Worm (Caenorhabditis elegans) whole organism, L3 larva: ENCODE measurements around the gene mel-32.

Experiments
- R02D3.7 ChIP-seq: fragments of 150-350 bp; optimal IDR thresholded peaks from 2 replicates; lab custom pipeline; 2014; ENCODE audit warnings: missing biosample characterization, missing genetic modification characterization
- ZK546.5 ChIP-seq: sonication (generic microtip); optimal IDR thresholded peaks from 2 replicates; lab custom pipeline; 2017; ENCODE audit warnings: missing biosample characterization, missing genetic modification characterization
- aly-2 ChIP-seq: fragments of 150-350 bp; optimal IDR thresholded peaks from 2 replicates; lab custom pipeline; 2014; ENCODE audit warnings: missing biosample characterization, missing genetic modification characterization
- ama-1 ChIP-seq: fragments of 150-350 bp; optimal IDR thresholded peaks from 2 replicates; lab custom pipeline; 2018
- ceh-16 ChIP-seq: sonication (generic microtip); optimal IDR thresholded peaks from 2 replicates; lab custom pipeline; 2017; ENCODE audit warnings: missing biosample characterization, missing genetic modification characterization
- ceh-28 ChIP-seq: fragments of 150-350 bp; optimal IDR thresholded peaks from 2 replicates; lab custom pipeline; 2014; ENCODE audit warnings: missing biosample characterization, missing genetic modification reagents, missing genetic modification characterization
- ceh-82 ChIP-seq: fragments of 150-350 bp; optimal IDR thresholded peaks from 2 replicates; lab custom pipeline; 2014; ENCODE audit warnings: missing biosample characterization, missing genetic modification characterization
- ceh-9 ChIP-seq: sonication (generic microtip); optimal IDR thresholded peaks from 2 replicates; lab custom pipeline; 2018; ENCODE audit warnings: missing biosample characterization, missing genetic modification characterization
- daf-12 ChIP-seq: fragments of 150-350 bp; optimal IDR thresholded peaks from 2 replicates; lab custom pipeline; 2014; ENCODE audit warnings: missing biosample characterization, missing genetic modification reagents, missing genetic modification characterization
- egl-27 ChIP-seq: sonication (generic microtip); optimal IDR thresholded peaks from 4 replicates; lab custom pipeline; 2017; ENCODE audit warnings: missing biosample characterization, missing genetic modification reagents, missing genetic modification characterization
- egl-5 ChIP-seq: fragments of 150-350 bp; optimal IDR thresholded peaks from 2 replicates; lab custom pipeline; 2017; ENCODE audit warnings: missing biosample characterization, missing genetic modification reagents, missing genetic modification characterization, inconsistent platforms
- elt-1 ChIP-seq: fragments of 150-350 bp; optimal IDR thresholded peaks from 2 replicates; lab custom pipeline; 2014; ENCODE audit warnings: missing biosample characterization, missing genetic modification characterization
- elt-2 ChIP-seq: sonication (generic microtip); optimal IDR thresholded peaks from 2 replicates; lab custom pipeline; 2016; ENCODE audit warnings: missing genetic modification reagents, mild to moderate bottlenecking, missing genetic modification characterization, missing compliant biosample characterization
- elt-3 ChIP-seq, 3 experiments: fragments of 150-350 bp in 1 of 3; sonication (generic microtip) in 2 of 3; optimal IDR thresholded peaks; 2 replicates in 2 of 3; 4 replicates in 1 of 3; lab custom pipeline; 2014 to 2017; ENCODE audit warnings: missing biosample characterization in 3 of 3, missing genetic modification characterization in 3 of 3
- eor-1 ChIP-seq, 2 experiments: fragments of 150-350 bp; optimal IDR thresholded peaks; 2 replicates each; lab custom pipeline; 2014 to 2018; ENCODE audit warnings: missing biosample characterization in 2 of 2, missing genetic modification characterization in 2 of 2
- fkh-10 ChIP-seq: sonication (generic microtip); optimal IDR thresholded peaks from 2 replicates; lab custom pipeline; 2017; ENCODE audit warnings: missing biosample characterization, missing genetic modification reagents, missing genetic modification characterization
- fkh-2 ChIP-seq: fragments of 150-350 bp; optimal IDR thresholded peaks from 2 replicates; lab custom pipeline; 2014; ENCODE audit warnings: missing biosample characterization, missing genetic modification reagents, missing genetic modification characterization
- fos-1 ChIP-seq: fragments of 150-350 bp; optimal IDR thresholded peaks from 2 replicates; lab custom pipeline; 2014; ENCODE audit warnings: missing biosample characterization, missing genetic modification characterization
- hmg-11 ChIP-seq: sonication (generic microtip); optimal IDR thresholded peaks from 2 replicates; lab custom pipeline; 2016; ENCODE audit warnings: missing genetic modification characterization, missing compliant biosample characterization
- jun-1 ChIP-seq: fragments of 150-350 bp; optimal IDR thresholded peaks from 2 replicates; lab custom pipeline; 2014; ENCODE audit warnings: missing biosample characterization, missing genetic modification reagents, missing genetic modification characterization
- lin-15B ChIP-seq: fragments of 150-350 bp; optimal IDR thresholded peaks from 2 replicates; lab custom pipeline; 2014; ENCODE audit warnings: missing biosample characterization, missing genetic modification characterization
- lin-39 ChIP-seq: fragments of 150-350 bp; optimal IDR thresholded peaks from 2 replicates; lab custom pipeline; 2018; ENCODE audit warnings: missing biosample characterization, missing genetic modification reagents, missing genetic modification characterization
- lsy-12 ChIP-seq: sonication (generic microtip); optimal IDR thresholded peaks from 2 replicates; lab custom pipeline; 2016; ENCODE audit warnings: mild to moderate bottlenecking, missing genetic modification characterization, missing compliant biosample characterization
- mdl-1 ChIP-seq: fragments of 150-350 bp; optimal IDR thresholded peaks from 2 replicates; lab custom pipeline; 2014; ENCODE audit warnings: missing biosample characterization, missing genetic modification characterization
- mml-1 ChIP-seq: fragments of 150-350 bp; sonication (generic microtip); optimal IDR thresholded peaks from 3 replicates; lab custom pipeline; 2014; ENCODE audit warnings: missing biosample characterization, missing genetic modification characterization
- nfya-1 ChIP-seq: sonication (generic microtip); optimal IDR thresholded peaks from 2 replicates; lab custom pipeline; 2017; ENCODE audit warnings: missing genetic modification characterization, mild to moderate bottlenecking, missing compliant biosample characterization, antibody characterized with exemption, moderate library complexity; ENCODE audit not compliant: insufficient read depth
- nhr-11 ChIP-seq: fragments of 150-350 bp; optimal IDR thresholded peaks from 2 replicates; lab custom pipeline; 2014; ENCODE audit warnings: missing biosample characterization, missing genetic modification characterization
- nhr-12 ChIP-seq: fragments of 150-350 bp; optimal IDR thresholded peaks from 2 replicates; lab custom pipeline; 2014; ENCODE audit warnings: missing biosample characterization, missing genetic modification characterization
- nhr-23 ChIP-seq: fragments of 150-350 bp; optimal IDR thresholded peaks from 2 replicates; lab custom pipeline; 2014; ENCODE audit warnings: missing biosample characterization, missing genetic modification reagents, missing genetic modification characterization
- nhr-237 ChIP-seq: fragments of 150-350 bp; optimal IDR thresholded peaks from 2 replicates; lab custom pipeline; 2014; ENCODE audit warnings: missing biosample characterization, missing genetic modification characterization
- nhr-25 ChIP-seq: sonication (generic microtip); optimal IDR thresholded peaks from 2 replicates; lab custom pipeline; 2017; ENCODE audit warnings: missing biosample characterization, missing genetic modification characterization
- nhr-28 ChIP-seq: fragments of 150-350 bp; optimal IDR thresholded peaks from 2 replicates; lab custom pipeline; 2014; ENCODE audit warnings: missing biosample characterization, missing genetic modification characterization
- nhr-43 ChIP-seq: sonication (generic microtip); optimal IDR thresholded peaks from 2 replicates; lab custom pipeline; 2016; ENCODE audit warnings: mild to moderate bottlenecking, missing genetic modification characterization, missing compliant biosample characterization; ENCODE audit not compliant: poor library complexity, severe bottlenecking
- nhr-67 ChIP-seq: fragments of 150-350 bp; optimal IDR thresholded peaks from 2 replicates; lab custom pipeline; 2014; ENCODE audit warnings: missing biosample characterization, missing genetic modification characterization
- nhr-76 ChIP-seq: fragments of 150-350 bp; sonication (generic microtip); optimal IDR thresholded peaks from 5 replicates; lab custom pipeline; 2014; ENCODE audit warnings: missing biosample characterization, missing genetic modification characterization
- nhr-77 ChIP-seq: fragments of 150-350 bp; optimal IDR thresholded peaks from 2 replicates; lab custom pipeline; 2014; ENCODE audit warnings: missing biosample characterization, missing genetic modification characterization
- pha-4 ChIP-seq: fragments of 150-350 bp; optimal IDR thresholded peaks from 2 replicates; lab custom pipeline; 2014; ENCODE audit warnings: missing biosample characterization, missing genetic modification reagents, missing genetic modification characterization
- pqm-1 ChIP-seq: fragments of 150-350 bp; optimal IDR thresholded peaks from 2 replicates; lab custom pipeline; 2017; ENCODE audit warnings: missing biosample characterization, missing genetic modification characterization, inconsistent platforms
- sea-2 ChIP-seq: fragments of 150-350 bp; sonication (generic microtip); optimal IDR thresholded peaks from 4 replicates; lab custom pipeline; 2014; ENCODE audit warnings: missing biosample characterization, missing genetic modification reagents, missing genetic modification characterization
- skn-1 ChIP-seq: fragments of 150-350 bp; optimal IDR thresholded peaks from 2 replicates; lab custom pipeline; 2014; ENCODE audit warnings: missing biosample characterization, missing genetic modification characterization
- snpc-4 ChIP-seq: fragments of 150-350 bp; optimal IDR thresholded peaks from 2 replicates; lab custom pipeline; 2014; ENCODE audit warnings: missing biosample characterization, missing genetic modification characterization
- tbx-2 ChIP-seq: sonication (generic microtip); optimal IDR thresholded peaks from 2 replicates; lab custom pipeline; 2016; ENCODE audit warnings: mild to moderate bottlenecking, missing genetic modification characterization, missing compliant biosample characterization
- unc-39 ChIP-seq: sonication (generic microtip); optimal IDR thresholded peaks from 4 replicates; lab custom pipeline; 2017; ENCODE audit warnings: missing biosample characterization, missing genetic modification characterization
- unc-62 ChIP-seq: fragments of 150-350 bp; sonication (generic microtip); optimal IDR thresholded peaks from 4 replicates; lab custom pipeline; 2014; ENCODE audit warnings: missing biosample characterization, missing genetic modification reagents, missing genetic modification characterization
- zag-1 ChIP-seq: fragments of 150-350 bp; optimal IDR thresholded peaks from 2 replicates; lab custom pipeline; 2014; ENCODE audit warnings: missing biosample characterization, missing genetic modification characterization
- ztf-11 ChIP-seq: fragments of 150-350 bp; optimal IDR thresholded peaks from 2 replicates; lab custom pipeline; 2014; ENCODE audit warnings: missing biosample characterization, missing genetic modification characterization
- ztf-4 ChIP-seq: fragments of 150-350 bp; optimal IDR thresholded peaks from 2 replicates; lab custom pipeline; 2014; ENCODE audit warnings: missing biosample characterization, missing genetic modification characterization

mel-32 gene

ce11 chrIII:6454183-6454582, 11.4 kb upstream of the mel-32 start, which contains the start of gene jhdm-1:
jhdm-1 (plus strand) TSS chrIII:6454483.
- no peak for TF ChIP-seq fkh-10
- TF ChIP-seq mdl-1 (tag; lab: Kevin White, UChicago), result no peak
- TF ChIP-seq ZK546.5 (tag; lab: Kevin White, UChicago), result no peak
- TF ChIP-seq tbx-2 (tag; lab: Kevin White, UChicago), result no peak
- TF ChIP-seq, all 47 proteins: peak for 0

- TF ChIP-seq fos-1 (no peak), jun-1 (tag; lab: Kevin White, UChicago) (peak; percentile 63), nhr-77 (no peak), ceh-16 (tag; lab: Kevin White, UChicago) (no peak), ceh-9 (tag; lab: Kevin White, UChicago) (no peak), pha-4 (tag; lab: Kevin White, UChicago) (peak; percentile 84), ztf-4 (tag; lab: Kevin White, UChicago) (no peak), elt-3 (tag; optimal IDR thresholded peaks at IDR 0.05; lab: Kevin White, UChicago) (no peak), egl-5 (tag; lab: Kevin White, UChicago) (peak; percentile 8), ceh-28 (tag; lab: Kevin White, UChicago) (peak; percentile 27), aly-2 (tag; lab: Kevin White, UChicago) (no peak), egl-27 (tag; lab: Kevin White, UChicago) (peak; percentile 60), R02D3.7 (tag; lab: Kevin White, UChicago) (peak; percentile 64), eor-1 (tag; optimal IDR thresholded peaks at IDR 0.05; lab: Kevin White, UChicago) (no peak), ztf-11 (tag; lab: Kevin White, UChicago) (no peak), fkh-10 (no peak), nhr-12 (tag; lab: Kevin White, UChicago) (no peak), nhr-25 (tag; lab: Kevin White, UChicago) (peak; percentile 87), fkh-2 (no peak), nhr-76 (tag; lab: Kevin White, UChicago) (no peak), nhr-11 (peak; percentile 29), lsy-12 (tag; lab: Kevin White, UChicago) (peak; percentile 69), lin-39 (tag; lab: Kevin White, UChicago) (peak; percentile 58), sea-2 (GFP tag; lab: Kevin White, UChicago) (no peak), lin-15B (tag; lab: Kevin White, UChicago) (peak; percentile 84), unc-62 (GFP tag; lab: Kevin White, UChicago) (no peak), zag-1 (tag; lab: Kevin White, UChicago) (no peak), mdl-1 (tag; lab: Kevin White, UChicago) (peak; percentile 0), nhr-43 (tag; lab: Kevin White, UChicago) (peak; percentile 73), ZK546.5 (tag; lab: Kevin White, UChicago) (no peak), nhr-67 (tag; lab: Kevin White, UChicago) (no peak), skn-1 (tag; lab: Kevin White, UChicago) (no peak), elt-2 (tag; lab: Kevin White, UChicago) (peak; percentile 61), daf-12 (tag; lab: Kevin White, UChicago) (no peak), snpc-4 (tag; lab: Kevin White, UChicago) (peak; percentile 88), ama-1 (peak; percentile 32), nfya-1 (peak; percentile 81), pqm-1 (tag; lab: Kevin White, UChicago) (peak; percentile 82), nhr-237 (tag; lab: Kevin White, UChicago) (no peak), hmg-11 (tag; lab: Kevin White, UChicago) (peak; percentile 94), unc-39 (no peak), tbx-2 (tag; lab: Kevin White, UChicago) (peak; percentile 20), mml-1 (tag; lab: Kevin White, UChicago) (no peak), elt-1 (tag; lab: Kevin White, UChicago) (no peak), ceh-82 (tag; lab: Kevin White, UChicago) (peak; percentile 0), nhr-28 (tag; lab: Kevin White, UChicago) (no peak), nhr-23 (tag; lab: Kevin White, UChicago) (peak; percentile 90)
- TF ChIP-seq, all 47 proteins: peak for 22
These were observed 10.9 kb upstream of the mel-32 start for ce11 chrIII:6453665-6454064.
